Fruit fly (Drosophila melanogaster) Kc167 (cell line): ENCODE measurements around the gene Lgr1.

Experiments
- Myc ChIP-seq: fragments of >200 bp; optimal IDR thresholded peaks from 2 replicates; lab custom pipeline; 2017; ENCODE audit warnings: missing external identifiers
- Sin3A ChIP-seq: fragments of >200 bp; optimal IDR thresholded peaks from 2 replicates; lab custom pipeline; 2018; ENCODE audit warnings: missing external identifiers
- insv ChIP-seq: fragments of >200 bp; optimal IDR thresholded peaks from 3 replicates; lab custom pipeline; 2018; ENCODE audit warnings: missing external identifiers
- psq ChIP-seq: fragments of >200 bp; optimal IDR thresholded peaks from 2 replicates; lab custom pipeline; 2017; ENCODE audit warnings: missing external identifiers
- ttk ChIP-seq: sonication (Bioruptor generic); optimal IDR thresholded peaks from 2 replicates; lab custom pipeline; 2017; ENCODE audit warnings: missing external identifiers

DNA sequence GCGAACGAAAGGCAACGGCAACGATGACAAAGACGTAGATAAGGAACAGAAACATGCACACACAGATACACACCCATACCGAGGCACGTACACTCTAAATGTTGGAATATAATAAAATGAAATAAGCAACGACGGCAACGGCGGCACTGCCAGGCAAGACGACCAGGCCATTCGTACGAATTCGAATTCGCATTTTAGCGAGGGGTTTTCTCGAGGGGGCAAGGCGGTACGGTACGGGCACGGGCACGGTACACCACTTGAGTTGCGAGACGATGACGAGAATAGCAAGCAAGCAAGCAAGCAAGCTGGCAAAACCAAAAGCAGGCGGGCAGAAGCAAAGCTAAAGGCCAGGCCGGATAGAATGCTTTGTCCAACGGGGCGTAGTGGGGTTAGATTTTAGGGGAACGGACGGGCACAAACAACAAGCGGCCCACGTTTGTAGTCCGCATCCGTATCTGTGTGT lies 24.4 kb upstream of the Lgr1 start:
- TF ChIP-seq psq (lab: Kevin White, UChicago) (no peak), Sin3A (lab: Kevin White, UChicago) (no peak), ttk (lab: Kevin White, UChicago) (no peak), insv (lab: Kevin White, UChicago) (no peak), Myc (no peak)
